Fruit fly (Drosophila melanogaster): ENCODE data around the gene CG6340.

DNA sequence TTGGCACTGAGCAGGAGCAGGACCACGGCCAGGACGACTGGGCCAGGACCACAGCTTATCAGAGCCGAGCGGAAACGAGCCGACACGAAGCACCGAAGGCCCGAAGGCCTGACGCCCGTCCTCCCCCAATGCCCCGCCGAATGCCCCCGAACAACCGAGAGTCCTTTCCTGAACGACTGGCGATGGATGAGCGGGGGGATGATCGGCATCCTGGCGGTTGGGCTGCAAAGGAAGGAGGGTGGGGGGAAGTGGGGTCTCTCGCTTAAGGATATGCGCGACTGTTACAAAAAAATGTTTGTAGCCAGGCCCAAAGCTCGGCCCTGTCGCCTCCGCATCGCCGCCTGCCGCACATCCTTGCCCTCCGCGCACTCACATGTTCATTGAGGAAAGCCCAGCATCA is 40.9 kb upstream of the CG6340 start, which contains the start of gene Cngl:
- TF ChIP-seq pad (GFP tag; optimal IDR thresholded peaks at IDR 0.05) (no peak), toe (GFP tag; optimal IDR thresholded peaks at IDR 0.05) (no peak), CG7101 (tag; optimal IDR thresholded peaks at IDR 0.05) (no peak), Clk (GFP tag; optimal IDR thresholded peaks at IDR 0.05) (no peak), kay (GFP tag; ENCODE audit: borderline replicate concordance) (no peak), Crg-1 (GFP tag; optimal IDR thresholded peaks at IDR 0.05) (no peak), CG12768 (GFP tag; optimal IDR thresholded peaks at IDR 0.05) (no peak), CG7045 (GFP tag; optimal IDR thresholded peaks at IDR 0.05) (no peak), CG11617 (GFP tag; optimal IDR thresholded peaks at IDR 0.05) (no peak), Mnt (GFP tag; optimal IDR thresholded peaks at IDR 0.05) (no peak), CG5204 (GFP tag; optimal IDR thresholded peaks at IDR 0.05) (no peak), tj (GFP tag; optimal IDR thresholded peaks at IDR 0.05) (no peak)

Measured in whole organism, adult.